Worm (Caenorhabditis elegans) whole organism, L3 larva: ENCODE results near the gene sart-3.

Experiments
- ZK546.5 ChIP-seq: sonication (generic microtip); optimal IDR thresholded peaks from 2 replicates; lab custom pipeline; 2017; ENCODE audit warnings: missing biosample characterization, missing genetic modification characterization
- aly-2 ChIP-seq: fragments of 150-350 bp; optimal IDR thresholded peaks from 2 replicates; lab custom pipeline; 2014; ENCODE audit warnings: missing biosample characterization, missing genetic modification characterization
- ceh-82 ChIP-seq: fragments of 150-350 bp; optimal IDR thresholded peaks from 2 replicates; lab custom pipeline; 2014; ENCODE audit warnings: missing biosample characterization, missing genetic modification characterization
- ceh-9 ChIP-seq: sonication (generic microtip); optimal IDR thresholded peaks from 2 replicates; lab custom pipeline; 2018; ENCODE audit warnings: missing biosample characterization, missing genetic modification characterization
- daf-12 ChIP-seq: fragments of 150-350 bp; optimal IDR thresholded peaks from 2 replicates; lab custom pipeline; 2014; ENCODE audit warnings: missing biosample characterization, missing genetic modification reagents, missing genetic modification characterization
- egl-27 ChIP-seq: sonication (generic microtip); optimal IDR thresholded peaks from 4 replicates; lab custom pipeline; 2017; ENCODE audit warnings: missing biosample characterization, missing genetic modification reagents, missing genetic modification characterization
- elt-2 ChIP-seq: sonication (generic microtip); optimal IDR thresholded peaks from 2 replicates; lab custom pipeline; 2016; ENCODE audit warnings: missing genetic modification reagents, mild to moderate bottlenecking, missing genetic modification characterization, missing compliant biosample characterization
- eor-1 ChIP-seq, 2 experiments: fragments of 150-350 bp; optimal IDR thresholded peaks; 2 replicates each; lab custom pipeline; 2014 to 2018; ENCODE audit warnings: missing biosample characterization in 2 of 2, missing genetic modification characterization in 2 of 2
- fkh-2 ChIP-seq: fragments of 150-350 bp; optimal IDR thresholded peaks from 2 replicates; lab custom pipeline; 2014; ENCODE audit warnings: missing biosample characterization, missing genetic modification reagents, missing genetic modification characterization
- fos-1 ChIP-seq: fragments of 150-350 bp; optimal IDR thresholded peaks from 2 replicates; lab custom pipeline; 2014; ENCODE audit warnings: missing biosample characterization, missing genetic modification characterization
- jun-1 ChIP-seq: fragments of 150-350 bp; optimal IDR thresholded peaks from 2 replicates; lab custom pipeline; 2014; ENCODE audit warnings: missing biosample characterization, missing genetic modification reagents, missing genetic modification characterization
- nhr-23 ChIP-seq: fragments of 150-350 bp; optimal IDR thresholded peaks from 2 replicates; lab custom pipeline; 2014; ENCODE audit warnings: missing biosample characterization, missing genetic modification reagents, missing genetic modification characterization
- nhr-237 ChIP-seq: fragments of 150-350 bp; optimal IDR thresholded peaks from 2 replicates; lab custom pipeline; 2014; ENCODE audit warnings: missing biosample characterization, missing genetic modification characterization
- nhr-28 ChIP-seq: fragments of 150-350 bp; optimal IDR thresholded peaks from 2 replicates; lab custom pipeline; 2014; ENCODE audit warnings: missing biosample characterization, missing genetic modification characterization
- nhr-67 ChIP-seq: fragments of 150-350 bp; optimal IDR thresholded peaks from 2 replicates; lab custom pipeline; 2014; ENCODE audit warnings: missing biosample characterization, missing genetic modification characterization
- pha-4 ChIP-seq: fragments of 150-350 bp; optimal IDR thresholded peaks from 2 replicates; lab custom pipeline; 2014; ENCODE audit warnings: missing biosample characterization, missing genetic modification reagents, missing genetic modification characterization
- pqm-1 ChIP-seq: fragments of 150-350 bp; optimal IDR thresholded peaks from 2 replicates; lab custom pipeline; 2017; ENCODE audit warnings: missing biosample characterization, missing genetic modification characterization, inconsistent platforms
- skn-1 ChIP-seq: fragments of 150-350 bp; optimal IDR thresholded peaks from 2 replicates; lab custom pipeline; 2014; ENCODE audit warnings: missing biosample characterization, missing genetic modification characterization
- tbx-2 ChIP-seq: sonication (generic microtip); optimal IDR thresholded peaks from 2 replicates; lab custom pipeline; 2016; ENCODE audit warnings: mild to moderate bottlenecking, missing genetic modification characterization, missing compliant biosample characterization
- zag-1 ChIP-seq: fragments of 150-350 bp; optimal IDR thresholded peaks from 2 replicates; lab custom pipeline; 2014; ENCODE audit warnings: missing biosample characterization, missing genetic modification characterization
- ztf-11 ChIP-seq: fragments of 150-350 bp; optimal IDR thresholded peaks from 2 replicates; lab custom pipeline; 2014; ENCODE audit warnings: missing biosample characterization, missing genetic modification characterization
- ztf-4 ChIP-seq: fragments of 150-350 bp; optimal IDR thresholded peaks from 2 replicates; lab custom pipeline; 2014; ENCODE audit warnings: missing biosample characterization, missing genetic modification characterization

sart-3 gene

DNA sequence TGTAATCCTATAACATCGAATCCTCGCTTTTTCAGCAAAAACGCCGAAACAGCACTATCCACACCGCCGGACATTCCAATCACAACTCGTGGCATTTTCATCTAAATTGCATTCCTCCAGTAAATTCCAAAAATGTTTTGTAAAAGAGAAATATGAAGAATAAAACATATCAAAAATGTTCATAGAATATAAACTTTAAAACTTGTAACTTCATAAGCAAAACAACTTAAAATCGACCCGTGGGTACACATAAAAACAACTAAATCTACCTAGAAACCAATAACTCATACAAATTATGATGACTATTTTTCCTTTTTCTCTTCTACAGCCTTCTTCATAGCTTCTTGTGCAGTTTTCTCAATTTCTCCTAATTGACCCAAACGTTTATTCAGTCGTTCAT lies 36.0 kb downstream of the sart-3 start, which contains the start of gene mttu-1:
mttu-1 (minus strand) TSS at position 101 of the 400 bp plus-strand sequence.
- TF ChIP-seq egl-27 (tag; lab: Kevin White, UChicago), result no peak
- TF ChIP-seq zag-1 (tag; lab: Kevin White, UChicago), result no peak

- TF ChIP-seq aly-2 (tag; lab: Kevin White, UChicago), result no peak
- peak; percentile 97 for TF ChIP-seq elt-2
- TF ChIP-seq ZK546.5, result no peak
- no peak for TF ChIP-seq nhr-237 (tag; lab: Kevin White, UChicago)
- no peak for TF ChIP-seq nhr-28
- peak; percentile 53 for TF ChIP-seq pha-4 (tag; lab: Kevin White, UChicago)
- no peak for TF ChIP-seq ceh-9 (tag; lab: Kevin White, UChicago)
- peak; percentile 90 for TF ChIP-seq pqm-1 (tag; lab: Kevin White, UChicago)
- TF ChIP-seq tbx-2 (tag; lab: Kevin White, UChicago), result no peak
- no peak for TF ChIP-seq ztf-4 (tag; lab: Kevin White, UChicago)
- TF ChIP-seq nhr-23 (tag; lab: Kevin White, UChicago), result no peak
Measured at ce11 chrIV:11288965-11289364, 43.8 kb downstream of the sart-3 start.

DNA sequence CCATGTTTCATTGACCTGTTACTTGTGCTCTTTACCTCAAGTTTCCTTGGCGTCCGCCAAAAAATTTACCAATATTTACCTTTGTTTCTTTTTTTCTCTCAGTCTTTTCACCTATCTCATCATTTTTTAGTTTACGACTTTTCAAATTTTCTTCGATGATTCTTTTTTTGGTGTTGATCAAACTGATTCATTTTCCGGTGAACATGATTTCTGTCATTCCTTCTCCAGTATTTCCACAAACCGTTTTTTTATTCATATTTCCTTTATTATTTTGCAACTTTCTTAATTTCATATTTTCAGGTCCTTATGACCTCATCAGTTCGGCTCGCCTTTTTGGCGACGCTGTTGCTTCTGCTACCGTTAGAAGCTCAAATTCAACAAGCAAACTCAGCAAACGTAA lies 45.3 kb downstream of the sart-3 start, which contains the start of gene F54D1.6:
F54D1.6 (plus strand) TSS at position 301 of the 400 bp plus-strand sequence.
- peak; percentile 44 for TF ChIP-seq pha-4 (tag; lab: Kevin White, UChicago)
- no peak for TF ChIP-seq ceh-82 (tag; lab: Kevin White, UChicago)
- TF ChIP-seq eor-1 (tag; optimal IDR thresholded peaks at IDR 0.05; lab: Kevin White, UChicago), result no peak
- no peak for TF ChIP-seq tbx-2 (tag; lab: Kevin White, UChicago)

DNA sequence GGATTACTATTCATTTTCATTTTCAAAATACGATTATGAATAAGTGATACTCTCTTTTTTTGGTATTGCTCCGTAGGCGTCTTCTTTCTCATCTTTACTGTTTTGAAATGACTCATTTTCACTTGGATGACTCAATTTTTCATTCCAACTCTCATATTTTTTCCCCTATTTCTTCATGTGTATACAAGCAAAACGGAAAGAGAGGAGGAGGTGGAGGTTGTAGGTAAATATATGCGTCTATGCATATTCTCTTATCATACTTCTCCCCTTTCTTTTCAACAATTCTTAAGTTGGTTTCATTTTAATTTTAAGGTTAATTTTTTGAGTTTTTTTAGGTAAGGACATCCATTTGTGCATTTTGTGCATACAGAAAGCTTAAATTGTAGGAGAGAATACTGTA lies 46.7 kb downstream of the sart-3 start:
- TF ChIP-seq skn-1 (no peak), pha-4 (tag; lab: Kevin White, UChicago) (peak; percentile 46), nhr-67 (no peak), daf-12 (no peak), pqm-1 (tag; lab: Kevin White, UChicago) (peak; percentile 71), elt-2 (peak; percentile 31), fos-1 (tag; lab: Kevin White, UChicago) (no peak), egl-27 (tag; lab: Kevin White, UChicago) (no peak)

- peak; percentile 12 for TF ChIP-seq pha-4 (tag; lab: Kevin White, UChicago)
- TF ChIP-seq elt-2, result peak; percentile 4
- no peak for TF ChIP-seq fkh-2
Measured at ce11 chrIV:11285239-11285638, 47.5 kb downstream of the sart-3 start.

DNA sequence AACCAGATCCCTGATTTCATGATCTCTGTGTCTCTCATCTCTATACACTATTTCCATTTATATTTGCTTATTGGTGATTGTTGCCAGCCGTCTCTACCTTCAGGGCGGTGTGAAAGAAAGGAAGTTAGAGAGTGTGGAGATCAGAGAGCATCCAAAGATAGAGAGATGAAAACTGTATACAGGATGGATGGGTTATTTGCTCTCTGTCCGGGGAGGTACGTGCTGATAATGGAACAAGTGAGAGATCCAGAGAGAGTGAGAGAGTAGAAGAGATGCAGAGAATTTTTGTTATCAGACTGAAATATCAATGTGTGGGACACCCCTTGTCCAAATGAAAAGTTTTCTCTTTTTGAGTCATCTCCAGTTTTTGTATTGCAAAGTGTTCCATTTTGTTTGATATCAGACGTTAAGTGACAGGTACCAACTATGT lies 48.7 kb downstream of the sart-3 start:
- TF ChIP-seq jun-1 (tag; lab: Kevin White, UChicago) (peak; percentile 78), pha-4 (tag; lab: Kevin White, UChicago) (peak; percentile 95), pqm-1 (tag; lab: Kevin White, UChicago) (peak; percentile 93), ztf-11 (no peak), ceh-82 (tag; lab: Kevin White, UChicago) (no peak), fos-1 (tag; lab: Kevin White, UChicago) (peak; percentile 53), skn-1 (peak; percentile 42), elt-2 (peak; percentile 98)
